Fruit fly (Drosophila melanogaster): Measurements from ENCODE around the gene Pld3.

DNA sequence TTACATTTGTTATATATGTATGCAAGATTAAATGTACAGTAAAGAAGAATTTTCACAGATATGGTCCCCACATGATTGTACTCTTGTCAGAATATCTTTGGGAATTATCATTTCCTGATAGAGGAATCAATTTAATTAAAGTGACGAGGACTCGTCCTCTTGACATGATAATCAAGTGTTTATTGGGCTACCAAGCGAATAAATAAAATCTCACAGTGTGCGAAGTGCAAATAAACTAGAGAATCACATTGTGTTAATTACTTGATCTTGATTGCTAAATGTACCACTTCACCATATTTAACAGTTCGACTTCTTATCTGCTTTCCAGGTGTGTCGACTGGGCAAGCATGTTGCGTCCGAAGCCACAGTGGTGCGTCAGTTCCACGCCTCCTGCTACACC is 11.2 kb downstream of the Pld3 start:
- no peak for TF ChIP-seq usp (GFP tag; optimal IDR thresholded peaks at IDR 0.05)
- TF ChIP-seq psq (optimal IDR thresholded peaks at IDR 0.05): no peak
- TF ChIP-seq pan (optimal IDR thresholded peaks at IDR 0.05): no peak
- TF ChIP-seq EcR (GFP tag; optimal IDR thresholded peaks at IDR 0.05): no peak
